Worm (Caenorhabditis elegans) whole organism, mixed stage, embryonic: ENCODE measurements around the gene Y53F4B.62.

Experiments
- M03D4.4 ChIP-seq: sonication (generic microtip); optimal IDR thresholded peaks from 2 replicates; lab custom pipeline; 2017; ENCODE audit warnings: mild to moderate bottlenecking, missing genetic modification characterization, missing compliant biosample characterization
- bed-3 ChIP-seq: fragments of 200-800 bp; sonication (Bioruptor generic); optimal IDR thresholded peaks from 3 replicates; lab custom pipeline; 2018; ENCODE audit warnings: mild to moderate bottlenecking, missing genetic modification characterization, moderate library complexity, missing compliant biosample characterization
- blmp-1 ChIP-seq: fragments of 150-350 bp; optimal IDR thresholded peaks from 2 replicates; lab custom pipeline; 2014; ENCODE audit warnings: missing biosample characterization, missing genetic modification characterization
- ceh-39 ChIP-seq: fragments of 150-350 bp; optimal IDR thresholded peaks from 2 replicates; lab custom pipeline; 2014; ENCODE audit warnings: missing biosample characterization, missing genetic modification characterization
- ceh-43 ChIP-seq: fragments of 200-800 bp; sonication (Bioruptor generic); optimal IDR thresholded peaks from 2 replicates; lab custom pipeline; 2018; ENCODE audit warnings: mild to moderate bottlenecking, missing genetic modification characterization, moderate library complexity, missing compliant biosample characterization
- ceh-83 ChIP-seq: fragments of 200-800 bp; sonication (Bioruptor generic); optimal IDR thresholded peaks from 2 replicates; lab custom pipeline; 2018; ENCODE audit warnings: mild to moderate bottlenecking, missing genetic modification characterization, missing compliant biosample characterization
- ces-1 ChIP-seq: fragments of 150-350 bp; optimal IDR thresholded peaks from 2 replicates; lab custom pipeline; 2014; ENCODE audit warnings: missing biosample characterization, missing genetic modification reagents, missing genetic modification characterization
- drap-1 ChIP-seq: fragments of 200-800 bp; sonication (Bioruptor generic); optimal IDR thresholded peaks from 3 replicates; lab custom pipeline; 2018; ENCODE audit warnings: mild to moderate bottlenecking, missing genetic modification characterization, missing compliant biosample characterization
- elt-1 ChIP-seq: sonication (generic microtip); optimal IDR thresholded peaks from 2 replicates; lab custom pipeline; 2017; ENCODE audit warnings: missing genetic modification characterization, mild to moderate bottlenecking, missing compliant biosample characterization, antibody characterized with exemption, moderate library complexity, borderline replicate concordance; ENCODE audit not compliant: insufficient read depth
- elt-3 ChIP-seq: fragments of 150-350 bp; optimal IDR thresholded peaks from 2 replicates; lab custom pipeline; 2014; ENCODE audit warnings: missing biosample characterization, missing genetic modification characterization
- flh-1 ChIP-seq: fragments of 200-800 bp; sonication (Bioruptor generic); optimal IDR thresholded peaks from 2 replicates; lab custom pipeline; 2018; ENCODE audit warnings: mild to moderate bottlenecking, missing genetic modification characterization, moderate library complexity, missing compliant biosample characterization
- ham-2 ChIP-seq: fragments of 200-800 bp; sonication (Bioruptor generic); optimal IDR thresholded peaks from 2 replicates; lab custom pipeline; 2018; ENCODE audit warnings: mild to moderate bottlenecking, missing genetic modification characterization, missing compliant biosample characterization
- hlh-1 ChIP-seq: fragments of 150-350 bp; optimal IDR thresholded peaks from 2 replicates; lab custom pipeline; 2014; ENCODE audit warnings: missing biosample characterization, missing genetic modification reagents, missing genetic modification characterization
- lin-32 ChIP-seq: fragments of 200-800 bp; sonication (Bioruptor generic); optimal IDR thresholded peaks from 2 replicates; lab custom pipeline; 2018; ENCODE audit warnings: mild to moderate bottlenecking, missing genetic modification characterization, missing compliant biosample characterization
- lsy-2 ChIP-seq: fragments of 150-350 bp; optimal IDR thresholded peaks from 2 replicates; lab custom pipeline; 2014; ENCODE audit warnings: missing biosample characterization, missing genetic modification characterization
- mab-5 ChIP-seq: fragments of 150-350 bp; optimal IDR thresholded peaks from 2 replicates; lab custom pipeline; 2014; ENCODE audit warnings: missing biosample characterization, missing genetic modification characterization
- mep-1 ChIP-seq: fragments of 150-350 bp; optimal IDR thresholded peaks from 2 replicates; lab custom pipeline; 2017; ENCODE audit warnings: missing biosample characterization, missing genetic modification reagents, missing genetic modification characterization, inconsistent platforms
- mls-2 ChIP-seq: sonication (generic microtip); optimal IDR thresholded peaks from 2 replicates; lab custom pipeline; 2016; ENCODE audit warnings: mild to moderate bottlenecking, missing genetic modification characterization, moderate library complexity, missing compliant biosample characterization
- nhr-12 ChIP-seq: fragments of 150-350 bp; optimal IDR thresholded peaks from 2 replicates; lab custom pipeline; 2014; ENCODE audit warnings: missing biosample characterization, missing genetic modification characterization
- nhr-2 ChIP-seq: fragments of 150-350 bp; optimal IDR thresholded peaks from 2 replicates; lab custom pipeline; 2014; ENCODE audit warnings: missing biosample characterization, missing genetic modification characterization
- nhr-237 ChIP-seq: fragments of 150-350 bp; optimal IDR thresholded peaks from 2 replicates; lab custom pipeline; 2014; ENCODE audit warnings: missing biosample characterization, missing genetic modification characterization
- nhr-28 ChIP-seq: fragments of 150-350 bp; optimal IDR thresholded peaks from 2 replicates; lab custom pipeline; 2014; ENCODE audit warnings: missing biosample characterization, missing genetic modification characterization
- nhr-76 ChIP-seq: sonication (generic microtip); optimal IDR thresholded peaks from 2 replicates; lab custom pipeline; 2017; ENCODE audit warnings: missing biosample characterization, missing genetic modification characterization
- sem-2 ChIP-seq: fragments of 200-800 bp; sonication (Bioruptor generic); optimal IDR thresholded peaks from 2 replicates; lab custom pipeline; 2018; ENCODE audit warnings: mild to moderate bottlenecking, missing genetic modification characterization, missing compliant biosample characterization
- snpc-4 ChIP-seq: fragments of 150-350 bp; optimal IDR thresholded peaks from 2 replicates; lab custom pipeline; 2014; ENCODE audit warnings: missing biosample characterization, missing genetic modification characterization
- sptf-1 ChIP-seq: sonication (generic microtip); optimal IDR thresholded peaks from 2 replicates; lab custom pipeline; 2017; ENCODE audit warnings: mild to moderate bottlenecking, missing genetic modification characterization, moderate library complexity, missing compliant biosample characterization
- tbx-8 ChIP-seq: fragments of 200-800 bp; sonication (Bioruptor generic); optimal IDR thresholded peaks from 2 replicates; lab custom pipeline; 2018; ENCODE audit warnings: mild to moderate bottlenecking, missing genetic modification characterization, moderate library complexity, missing compliant biosample characterization
- unc-120 ChIP-seq: sonication (generic microtip); optimal IDR thresholded peaks from 2 replicates; lab custom pipeline; 2017; ENCODE audit warnings: missing genetic modification characterization, missing compliant biosample characterization; ENCODE audit not compliant: poor library complexity, severe bottlenecking
- unc-39 ChIP-seq: fragments of 150-350 bp; optimal IDR thresholded peaks from 2 replicates; lab custom pipeline; 2014; ENCODE audit warnings: missing biosample characterization, missing genetic modification characterization
- unc-62 ChIP-seq: fragments of 150-350 bp; optimal IDR thresholded peaks from 2 replicates; lab custom pipeline; 2014; ENCODE audit warnings: missing biosample characterization, missing genetic modification reagents, missing genetic modification characterization
- zip-8 ChIP-seq: fragments of 150-350 bp; optimal IDR thresholded peaks from 2 replicates; lab custom pipeline; 2014; ENCODE audit warnings: missing biosample characterization, missing genetic modification characterization

Gene Y53F4B.62

ce11 chrII:15111352-15111751 lies 19.1 kb downstream of the Y53F4B.62 start:
- no peak for TF ChIP-seq nhr-2 (tag; lab: Kevin White, UChicago)
- TF ChIP-seq unc-120 (tag; lab: Kevin White, UChicago), result no peak
- TF ChIP-seq tbx-8 (GFP tag; lab: Kevin White, UChicago), result no peak
- no peak for TF ChIP-seq ces-1 (GFP tag; lab: Kevin White, UChicago)
- TF ChIP-seq lin-32, result no peak
- no peak for TF ChIP-seq nhr-76 (tag; lab: Kevin White, UChicago)
- TF ChIP-seq drap-1, result no peak
- no peak for TF ChIP-seq bed-3
- TF ChIP-seq ham-2 (GFP tag; lab: Kevin White, UChicago), result no peak
- TF ChIP-seq elt-1 (tag; lab: Kevin White, UChicago), result no peak
- TF ChIP-seq elt-3 (tag; lab: Kevin White, UChicago), result no peak
- TF ChIP-seq nhr-28 (tag; lab: Kevin White, UChicago), result no peak
- no peak for TF ChIP-seq nhr-12 (tag; lab: Kevin White, UChicago)
- TF ChIP-seq snpc-4 (tag; lab: Kevin White, UChicago), result no peak
- TF ChIP-seq mep-1 (tag; lab: Kevin White, UChicago), result no peak
- no peak for TF ChIP-seq sptf-1 (tag; lab: Kevin White, UChicago)
- TF ChIP-seq mls-2 (tag; lab: Kevin White, UChicago), result no peak
- TF ChIP-seq unc-62 (GFP tag; lab: Kevin White, UChicago), result no peak
- TF ChIP-seq ceh-83 (GFP tag; lab: Kevin White, UChicago), result no peak
- TF ChIP-seq flh-1 (GFP tag; lab: Kevin White, UChicago), result no peak

- TF ChIP-seq unc-120 (tag; lab: Kevin White, UChicago) (no peak), sem-2 (no peak), ham-2 (GFP tag; lab: Kevin White, UChicago) (no peak), ceh-39 (tag; lab: Kevin White, UChicago) (no peak), sptf-1 (tag; lab: Kevin White, UChicago) (no peak)
Observed at ce11 chrII:15109844-15110243, 20.6 kb downstream of the Y53F4B.62 start, which contains the start of gene Y53F4B.39. Y53F4B.39 (plus strand) TSS chrII:15110144.

- no peak for TF ChIP-seq blmp-1 (tag; lab: Kevin White, UChicago)
- no peak for TF ChIP-seq drap-1
- TF ChIP-seq ceh-43 (GFP tag; lab: Kevin White, UChicago), result no peak
- TF ChIP-seq lsy-2 (tag; lab: Kevin White, UChicago), result no peak
- TF ChIP-seq tbx-8 (GFP tag; lab: Kevin White, UChicago), result no peak
- no peak for TF ChIP-seq nhr-12 (tag; lab: Kevin White, UChicago)
- TF ChIP-seq nhr-28 (tag; lab: Kevin White, UChicago), result no peak
- TF ChIP-seq ceh-39 (tag; lab: Kevin White, UChicago), result no peak
- no peak for TF ChIP-seq bed-3
- TF ChIP-seq ces-1 (GFP tag; lab: Kevin White, UChicago), result no peak
- TF ChIP-seq mls-2 (tag; lab: Kevin White, UChicago), result no peak
- TF ChIP-seq hlh-1, result no peak
- TF ChIP-seq unc-39 (tag; lab: Kevin White, UChicago), result no peak
- no peak for TF ChIP-seq flh-1 (GFP tag; lab: Kevin White, UChicago)
- TF ChIP-seq snpc-4 (tag; lab: Kevin White, UChicago), result no peak
- TF ChIP-seq M03D4.4 (tag; lab: Kevin White, UChicago), result no peak
- no peak for TF ChIP-seq lin-32
Observed at ce11 chrII:15107184-15107583, 23.2 kb downstream of the Y53F4B.62 start.

DNA sequence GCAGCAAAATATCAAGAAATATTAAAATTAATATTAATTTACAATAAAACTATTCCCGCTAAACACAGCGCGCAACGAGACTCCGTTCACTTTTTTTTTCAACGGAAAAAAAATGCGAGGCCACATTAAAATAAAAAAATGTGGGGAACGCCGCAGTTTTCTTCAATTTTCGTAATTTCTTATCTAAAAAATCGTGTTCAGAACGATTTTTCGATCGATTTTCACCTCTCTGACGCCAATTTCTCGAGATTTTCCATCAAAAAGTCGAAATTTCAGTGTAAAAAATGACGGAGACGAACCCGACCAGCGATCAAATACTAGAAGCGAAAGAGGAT lies 40.5 kb downstream of the Y53F4B.62 start, which contains the start of gene Y53F4B.21:
Y53F4B.21 (plus strand) TSS at position 285 of the 335 bp plus-strand sequence.
- TF ChIP-seq elt-1 (tag; lab: Kevin White, UChicago) (no peak), ham-2 (GFP tag; lab: Kevin White, UChicago) (no peak), mab-5 (tag; lab: Kevin White, UChicago) (no peak), nhr-76 (tag; lab: Kevin White, UChicago) (no peak), mep-1 (tag; lab: Kevin White, UChicago) (no peak), nhr-12 (tag; lab: Kevin White, UChicago) (no peak), zip-8 (tag; lab: Kevin White, UChicago) (no peak), ceh-83 (GFP tag; lab: Kevin White, UChicago) (no peak), snpc-4 (tag; lab: Kevin White, UChicago) (no peak), nhr-28 (tag; lab: Kevin White, UChicago) (no peak), nhr-237 (tag; lab: Kevin White, UChicago) (no peak), elt-3 (tag; lab: Kevin White, UChicago) (no peak)
